Worm (Caenorhabditis elegans): ENCODE data around the gene K01B6.4.

Gene K01B6.4

DNA sequence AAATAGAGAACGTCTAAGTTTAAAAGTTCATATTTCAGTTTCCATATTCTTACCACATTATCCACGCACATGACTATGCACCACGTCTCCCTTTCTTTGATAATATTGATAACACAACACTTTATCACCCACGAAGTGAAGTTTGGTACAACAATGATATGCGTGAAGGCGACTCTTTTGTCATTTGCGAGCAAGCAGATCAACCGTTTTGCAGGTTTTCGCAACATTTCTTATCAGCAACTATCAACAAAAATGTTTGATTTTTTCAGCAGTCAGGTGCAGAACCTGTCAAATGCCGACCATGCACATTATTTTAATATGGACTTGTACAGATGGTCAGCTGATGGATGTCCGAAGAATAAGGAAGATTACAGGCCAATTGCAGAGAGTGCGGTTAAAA lies 29.3 kb upstream of the K01B6.4 start (continued):
- TF ChIP-seq daf-19 (GFP tag; conservative IDR thresholded peaks at IDR 0.05) (no peak), php-3 (GFP tag; IDR thresholded peaks at IDR 0.05) (peak; percentile 75), unc-62 (GFP tag; optimal IDR thresholded peaks at IDR 0.05 in 1 of 2) (peak; percentile 8 to 69), unc-62 (tag; optimal IDR thresholded peaks at IDR 0.05) (no peak), mdl-1 (tag; optimal IDR thresholded peaks at IDR 0.05) (peak in 1 of 2 experiments; percentile 63), dve-1 (tag; optimal IDR thresholded peaks at IDR 0.05; ENCODE audit: insufficient read depth) (peak; percentile 91), pqm-1 (tag; optimal IDR thresholded peaks at IDR 0.05) (peak; percentile 96), tra-1 (GFP tag; IDR thresholded peaks at IDR 0.05) (peak; percentile 75), ceh-44 (GFP tag; IDR thresholded peaks at IDR 0.05) (no peak), hlh-11 (tag; optimal IDR thresholded peaks at IDR 0.05) (peak; percentile 92), aly-2 (tag; optimal IDR thresholded peaks at IDR 0.05) (no peak), nhr-28 (tag; optimal IDR thresholded peaks at IDR 0.05) (peak; percentile 88), mxl-3 (GFP tag; optimal IDR thresholded peaks at IDR 0.05) (peak; percentile 63), lin-13 (GFP tag; optimal IDR thresholded peaks at IDR 0.05) (no peak), F49E8.2 (tag; optimal IDR thresholded peaks at IDR 0.05; ENCODE audit: borderline replicate concordance) (no peak), vab-7 (GFP tag; IDR thresholded peaks at IDR 0.05) (no peak), ZK546.5 (tag; optimal IDR thresholded peaks at IDR 0.05) (no peak), lin-1 (GFP tag; IDR thresholded peaks at IDR 0.05) (peak; percentile 74)

DNA sequence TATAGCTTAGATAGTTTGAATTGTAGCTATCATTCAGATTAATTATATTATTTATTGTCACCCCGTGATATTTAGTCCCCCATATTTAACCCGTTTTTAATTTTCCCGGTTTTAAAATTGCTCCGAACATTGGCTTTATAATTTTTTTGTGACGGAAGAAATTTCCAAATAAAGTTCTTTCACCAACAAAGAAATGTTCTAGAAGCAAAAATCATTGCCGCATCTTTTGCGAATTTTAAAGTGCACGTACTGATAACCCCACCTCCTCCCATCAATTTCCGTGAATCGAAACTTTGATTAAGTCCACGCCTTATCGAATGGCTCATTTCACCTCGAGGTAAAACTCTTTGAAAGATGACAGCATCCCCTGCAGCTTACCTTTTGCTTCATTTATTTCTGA lies 27.5 kb upstream of the K01B6.4 start, which contains the start of gene C40H1.7:
C40H1.7 (plus strand) TSS at position 301 of the 400 bp plus-strand sequence.
- TF ChIP-seq dmd-6 (GFP tag; IDR thresholded peaks at IDR 0.05) (peak; percentile 39; the same call in 1 of the 2 replicates), gei-8 (GFP tag; optimal IDR thresholded peaks at IDR 0.05) (no peak), daf-16 (GFP tag; optimal IDR thresholded peaks at IDR 0.05) (no peak), daf-16 (tag; optimal IDR thresholded peaks at IDR 0.05) (peak; percentile 4)

DNA sequence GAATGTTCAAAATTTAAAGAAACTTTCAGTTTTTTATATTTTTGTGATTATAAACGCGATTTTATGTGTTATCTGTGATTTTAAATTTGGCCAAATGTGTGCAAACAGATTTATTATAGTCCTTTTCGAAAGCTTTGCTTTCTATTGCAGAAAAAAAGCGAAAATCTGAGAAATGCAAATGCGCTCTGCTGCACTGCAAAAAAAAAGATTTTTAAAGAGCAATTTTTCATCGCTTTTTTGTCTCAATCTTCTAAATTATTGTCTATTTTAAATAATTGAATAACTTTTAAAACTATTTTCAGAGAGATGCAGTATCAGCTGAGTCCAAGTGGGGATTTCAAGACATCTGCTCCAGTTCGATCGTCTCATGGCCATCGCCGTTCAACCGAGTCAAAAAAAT lies 24.8 kb upstream of the K01B6.4 start, which contains the start of gene cpb-1:
cpb-1 (plus strand) TSS at position 301 of the 400 bp plus-strand sequence.
- no peak for TF ChIP-seq madf-9 (GFP tag; conservative IDR thresholded peaks at IDR 0.05)
- TF ChIP-seq Y105C5A.15 (GFP tag; IDR thresholded peaks at IDR 0.05), result no peak
- no peak for TF ChIP-seq arid-1 (GFP tag; conservative IDR thresholded peaks at IDR 0.05)
- TF ChIP-seq ceh-28 (tag; optimal IDR thresholded peaks at IDR 0.05), result no peak
- TF ChIP-seq daf-19 (GFP tag; conservative IDR thresholded peaks at IDR 0.05), result no peak
- TF ChIP-seq unc-62 (GFP tag; optimal IDR thresholded peaks at IDR 0.05 in 1 of 2), result peak in 1 of 2 experiments; percentile 20
- no peak for TF ChIP-seq unc-62 (tag; optimal IDR thresholded peaks at IDR 0.05)

DNA sequence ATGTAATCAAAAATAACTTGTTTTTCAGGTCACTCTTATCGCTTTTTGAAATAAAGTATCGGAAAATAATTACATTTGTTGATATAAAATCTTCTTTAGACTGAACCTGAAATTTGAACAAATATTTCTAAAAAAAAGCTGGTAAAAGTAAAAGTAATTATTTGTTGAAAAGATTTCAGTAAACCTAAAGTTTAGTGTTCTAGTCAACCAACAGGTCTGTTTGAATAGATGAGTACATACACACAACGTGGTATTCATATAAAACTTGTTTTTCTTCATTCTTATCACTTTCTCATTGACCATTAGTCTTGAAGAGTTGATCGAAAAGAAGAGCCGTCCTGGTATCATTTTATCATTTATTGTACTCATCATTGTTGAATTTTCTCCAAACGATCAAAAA lies 22.4 kb upstream of the K01B6.4 start, which contains the start of gene C40H1.9:
C40H1.9 (plus strand) TSS at position 301 of the 400 bp plus-strand sequence.
- TF ChIP-seq daf-16 (GFP tag; optimal IDR thresholded peaks at IDR 0.05) (no peak), daf-16 (tag; optimal IDR thresholded peaks at IDR 0.05) (peak; percentile 52), ceh-28 (tag; optimal IDR thresholded peaks at IDR 0.05) (no peak), nhr-10 (tag; optimal IDR thresholded peaks at IDR 0.05) (no peak), nhr-28 (tag; optimal IDR thresholded peaks at IDR 0.05) (peak; percentile 10)

DNA sequence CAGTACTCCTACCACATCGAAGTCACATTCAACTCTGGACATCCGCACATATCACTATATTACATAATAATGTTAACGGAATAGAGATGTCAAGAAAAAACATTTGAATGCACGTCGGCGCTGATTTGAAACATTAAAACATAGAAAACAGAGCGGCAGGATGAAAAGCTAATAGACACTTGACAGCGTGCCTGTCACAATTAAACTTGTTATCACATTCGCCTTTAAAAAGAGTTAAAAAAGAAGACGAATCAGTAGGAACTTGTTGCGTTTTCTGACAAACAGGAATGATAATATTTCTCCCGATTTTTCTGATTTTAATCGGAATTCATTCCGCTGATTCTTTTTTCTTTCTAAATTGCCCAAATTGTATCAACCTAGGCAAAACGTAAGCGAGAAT lies 20.4 kb upstream of the K01B6.4 start:
- TF ChIP-seq mdl-1 (tag; optimal IDR thresholded peaks at IDR 0.05), result no peak
- TF ChIP-seq hif-1 (tag; optimal IDR thresholded peaks at IDR 0.05), result no peak
- no peak for TF ChIP-seq Y48G9A.11 (GFP tag; IDR thresholded peaks at IDR 0.05)
- peak; percentile 68 for TF ChIP-seq dve-1 (tag; optimal IDR thresholded peaks at IDR 0.05; ENCODE audit: insufficient read depth)
- peak; percentile 31 for TF ChIP-seq nhr-28 (tag; optimal IDR thresholded peaks at IDR 0.05)
- TF ChIP-seq php-3 (GFP tag; IDR thresholded peaks at IDR 0.05), result peak; percentile 51; the same call in 1 of the 2 replicates
- TF ChIP-seq aly-2 (tag; optimal IDR thresholded peaks at IDR 0.05), result no peak
- TF ChIP-seq daf-16 (GFP tag; optimal IDR thresholded peaks at IDR 0.05), result no peak
- peak; percentile 79 for TF ChIP-seq daf-16 (tag; optimal IDR thresholded peaks at IDR 0.05)
- no peak for TF ChIP-seq spr-3 (GFP tag; optimal IDR thresholded peaks at IDR 0.05)
- TF ChIP-seq dmd-6 (GFP tag; IDR thresholded peaks at IDR 0.05), result peak; percentile 81
- TF ChIP-seq lsy-2 (tag; optimal IDR thresholded peaks at IDR 0.05), result no peak
- TF ChIP-seq hlh-11 (tag; optimal IDR thresholded peaks at IDR 0.05), result peak; percentile 65
- no peak for TF ChIP-seq attf-4 (tag; optimal IDR thresholded peaks at IDR 0.05)
- TF ChIP-seq zfp-2 (tag; optimal IDR thresholded peaks at IDR 0.05), result no peak
